Worm (Caenorhabditis elegans) whole organism, L3 larva: ENCODE results near the gene T05H4.11.

Experiments used
- aly-2 ChIP-seq: fragments of 150-350 bp; optimal IDR thresholded peaks from 2 replicates; lab custom pipeline; 2014; ENCODE audit warnings: missing biosample characterization, missing genetic modification characterization
- ama-1 ChIP-seq: fragments of 150-350 bp; optimal IDR thresholded peaks from 2 replicates; lab custom pipeline; 2018
- ceh-28 ChIP-seq: fragments of 150-350 bp; optimal IDR thresholded peaks from 2 replicates; lab custom pipeline; 2014; ENCODE audit warnings: missing biosample characterization, missing genetic modification reagents, missing genetic modification characterization
- ceh-82 ChIP-seq: fragments of 150-350 bp; optimal IDR thresholded peaks from 2 replicates; lab custom pipeline; 2014; ENCODE audit warnings: missing biosample characterization, missing genetic modification characterization
- ceh-9 ChIP-seq: sonication (generic microtip); optimal IDR thresholded peaks from 2 replicates; lab custom pipeline; 2018; ENCODE audit warnings: missing biosample characterization, missing genetic modification characterization
- daf-12 ChIP-seq: fragments of 150-350 bp; optimal IDR thresholded peaks from 2 replicates; lab custom pipeline; 2014; ENCODE audit warnings: missing biosample characterization, missing genetic modification reagents, missing genetic modification characterization
- egl-27 ChIP-seq: sonication (generic microtip); optimal IDR thresholded peaks from 4 replicates; lab custom pipeline; 2017; ENCODE audit warnings: missing biosample characterization, missing genetic modification reagents, missing genetic modification characterization
- elt-1 ChIP-seq: fragments of 150-350 bp; optimal IDR thresholded peaks from 2 replicates; lab custom pipeline; 2014; ENCODE audit warnings: missing biosample characterization, missing genetic modification characterization
- elt-2 ChIP-seq: sonication (generic microtip); optimal IDR thresholded peaks from 2 replicates; lab custom pipeline; 2016; ENCODE audit warnings: missing genetic modification reagents, mild to moderate bottlenecking, missing genetic modification characterization, missing compliant biosample characterization
- eor-1 ChIP-seq, 2 experiments: fragments of 150-350 bp; optimal IDR thresholded peaks; 2 replicates each; lab custom pipeline; 2014 to 2018; ENCODE audit warnings: missing biosample characterization in 2 of 2, missing genetic modification characterization in 2 of 2
- fkh-10 ChIP-seq: sonication (generic microtip); optimal IDR thresholded peaks from 2 replicates; lab custom pipeline; 2017; ENCODE audit warnings: missing biosample characterization, missing genetic modification reagents, missing genetic modification characterization
- fkh-2 ChIP-seq: fragments of 150-350 bp; optimal IDR thresholded peaks from 2 replicates; lab custom pipeline; 2014; ENCODE audit warnings: missing biosample characterization, missing genetic modification reagents, missing genetic modification characterization
- fos-1 ChIP-seq: fragments of 150-350 bp; optimal IDR thresholded peaks from 2 replicates; lab custom pipeline; 2014; ENCODE audit warnings: missing biosample characterization, missing genetic modification characterization
- jun-1 ChIP-seq: fragments of 150-350 bp; optimal IDR thresholded peaks from 2 replicates; lab custom pipeline; 2014; ENCODE audit warnings: missing biosample characterization, missing genetic modification reagents, missing genetic modification characterization
- lin-39 ChIP-seq: fragments of 150-350 bp; optimal IDR thresholded peaks from 2 replicates; lab custom pipeline; 2018; ENCODE audit warnings: missing biosample characterization, missing genetic modification reagents, missing genetic modification characterization
- lsy-12 ChIP-seq: sonication (generic microtip); optimal IDR thresholded peaks from 2 replicates; lab custom pipeline; 2016; ENCODE audit warnings: mild to moderate bottlenecking, missing genetic modification characterization, missing compliant biosample characterization
- mml-1 ChIP-seq: fragments of 150-350 bp; sonication (generic microtip); optimal IDR thresholded peaks from 3 replicates; lab custom pipeline; 2014; ENCODE audit warnings: missing biosample characterization, missing genetic modification characterization
- nfya-1 ChIP-seq: sonication (generic microtip); optimal IDR thresholded peaks from 2 replicates; lab custom pipeline; 2017; ENCODE audit warnings: missing genetic modification characterization, mild to moderate bottlenecking, missing compliant biosample characterization, antibody characterized with exemption, moderate library complexity; ENCODE audit not compliant: insufficient read depth
- nhr-11 ChIP-seq: fragments of 150-350 bp; optimal IDR thresholded peaks from 2 replicates; lab custom pipeline; 2014; ENCODE audit warnings: missing biosample characterization, missing genetic modification characterization
- nhr-12 ChIP-seq: fragments of 150-350 bp; optimal IDR thresholded peaks from 2 replicates; lab custom pipeline; 2014; ENCODE audit warnings: missing biosample characterization, missing genetic modification characterization
- nhr-23 ChIP-seq: fragments of 150-350 bp; optimal IDR thresholded peaks from 2 replicates; lab custom pipeline; 2014; ENCODE audit warnings: missing biosample characterization, missing genetic modification reagents, missing genetic modification characterization
- nhr-237 ChIP-seq: fragments of 150-350 bp; optimal IDR thresholded peaks from 2 replicates; lab custom pipeline; 2014; ENCODE audit warnings: missing biosample characterization, missing genetic modification characterization
- nhr-25 ChIP-seq: sonication (generic microtip); optimal IDR thresholded peaks from 2 replicates; lab custom pipeline; 2017; ENCODE audit warnings: missing biosample characterization, missing genetic modification characterization
- nhr-28 ChIP-seq: fragments of 150-350 bp; optimal IDR thresholded peaks from 2 replicates; lab custom pipeline; 2014; ENCODE audit warnings: missing biosample characterization, missing genetic modification characterization
- nhr-43 ChIP-seq: sonication (generic microtip); optimal IDR thresholded peaks from 2 replicates; lab custom pipeline; 2016; ENCODE audit warnings: mild to moderate bottlenecking, missing genetic modification characterization, missing compliant biosample characterization; ENCODE audit not compliant: poor library complexity, severe bottlenecking
- nhr-67 ChIP-seq: fragments of 150-350 bp; optimal IDR thresholded peaks from 2 replicates; lab custom pipeline; 2014; ENCODE audit warnings: missing biosample characterization, missing genetic modification characterization
- nhr-76 ChIP-seq: fragments of 150-350 bp; sonication (generic microtip); optimal IDR thresholded peaks from 5 replicates; lab custom pipeline; 2014; ENCODE audit warnings: missing biosample characterization, missing genetic modification characterization
- nhr-77 ChIP-seq: fragments of 150-350 bp; optimal IDR thresholded peaks from 2 replicates; lab custom pipeline; 2014; ENCODE audit warnings: missing biosample characterization, missing genetic modification characterization
- pha-4 ChIP-seq: fragments of 150-350 bp; optimal IDR thresholded peaks from 2 replicates; lab custom pipeline; 2014; ENCODE audit warnings: missing biosample characterization, missing genetic modification reagents, missing genetic modification characterization
- pqm-1 ChIP-seq: fragments of 150-350 bp; optimal IDR thresholded peaks from 2 replicates; lab custom pipeline; 2017; ENCODE audit warnings: missing biosample characterization, missing genetic modification characterization, inconsistent platforms
- sea-2 ChIP-seq: fragments of 150-350 bp; sonication (generic microtip); optimal IDR thresholded peaks from 4 replicates; lab custom pipeline; 2014; ENCODE audit warnings: missing biosample characterization, missing genetic modification reagents, missing genetic modification characterization
- snpc-4 ChIP-seq: fragments of 150-350 bp; optimal IDR thresholded peaks from 2 replicates; lab custom pipeline; 2014; ENCODE audit warnings: missing biosample characterization, missing genetic modification characterization
- unc-39 ChIP-seq: sonication (generic microtip); optimal IDR thresholded peaks from 4 replicates; lab custom pipeline; 2017; ENCODE audit warnings: missing biosample characterization, missing genetic modification characterization
- unc-62 ChIP-seq: fragments of 150-350 bp; sonication (generic microtip); optimal IDR thresholded peaks from 4 replicates; lab custom pipeline; 2014; ENCODE audit warnings: missing biosample characterization, missing genetic modification reagents, missing genetic modification characterization
- zag-1 ChIP-seq: fragments of 150-350 bp; optimal IDR thresholded peaks from 2 replicates; lab custom pipeline; 2014; ENCODE audit warnings: missing biosample characterization, missing genetic modification characterization
- ztf-11 ChIP-seq: fragments of 150-350 bp; optimal IDR thresholded peaks from 2 replicates; lab custom pipeline; 2014; ENCODE audit warnings: missing biosample characterization, missing genetic modification characterization
- ztf-4 ChIP-seq: fragments of 150-350 bp; optimal IDR thresholded peaks from 2 replicates; lab custom pipeline; 2014; ENCODE audit warnings: missing biosample characterization, missing genetic modification characterization

Gene T05H4.11

ce11 chrV:6408733-6409227 lies 17.3 kb downstream of the T05H4.11 start, which contains the start of gene bcf-1:
bcf-1 (minus strand) TSS chrV:6408783.
- TF ChIP-seq nhr-11 = no peak
- TF ChIP-seq pqm-1 (tag; lab: Kevin White, UChicago) = peak; percentile 3
- no peak for TF ChIP-seq nhr-77 (tag; lab: Kevin White, UChicago)
- no peak for TF ChIP-seq nhr-67
- TF ChIP-seq aly-2 (tag; lab: Kevin White, UChicago) = no peak
- no peak for TF ChIP-seq zag-1 (tag; lab: Kevin White, UChicago)
- no peak for TF ChIP-seq nhr-25 (tag; lab: Kevin White, UChicago)
- no peak for TF ChIP-seq ceh-9
- TF ChIP-seq nfya-1 (tag; lab: Kevin White, UChicago) = peak; percentile 21
- no peak for TF ChIP-seq snpc-4 (tag; lab: Kevin White, UChicago)
- peak; percentile 63 for TF ChIP-seq elt-2
- no peak for TF ChIP-seq fkh-2 (tag; lab: Kevin White, UChicago)
- TF ChIP-seq ztf-11 = no peak
- no peak for TF ChIP-seq ceh-82 (tag; lab: Kevin White, UChicago)
- no peak for TF ChIP-seq nhr-237 (tag; lab: Kevin White, UChicago)
- no peak for TF ChIP-seq ama-1 (lab: Kevin White, UChicago)
- TF ChIP-seq fos-1 (tag; lab: Kevin White, UChicago) = no peak
- TF ChIP-seq nhr-23 (tag; lab: Kevin White, UChicago) = no peak
- no peak for TF ChIP-seq daf-12 (tag; lab: Kevin White, UChicago)
- TF ChIP-seq egl-27 (tag; lab: Kevin White, UChicago) = no peak
- no peak for TF ChIP-seq lsy-12

- TF ChIP-seq fkh-2 (tag; lab: Kevin White, UChicago) (no peak), pqm-1 (tag; lab: Kevin White, UChicago) (peak; percentile 93), nhr-237 (tag; lab: Kevin White, UChicago) (no peak), nhr-77 (tag; lab: Kevin White, UChicago) (no peak), nhr-25 (tag; lab: Kevin White, UChicago) (no peak), ztf-11 (no peak), egl-27 (tag; lab: Kevin White, UChicago) (no peak), jun-1 (tag; lab: Kevin White, UChicago) (peak; percentile 42), snpc-4 (tag; lab: Kevin White, UChicago) (no peak), nhr-23 (tag; lab: Kevin White, UChicago) (no peak), daf-12 (tag; lab: Kevin White, UChicago) (no peak), pha-4 (tag; lab: Kevin White, UChicago) (peak; percentile 34), elt-2 (peak; percentile 92), ceh-28 (no peak), unc-39 (no peak), aly-2 (tag; lab: Kevin White, UChicago) (no peak)
These were observed 18.5 kb downstream of the T05H4.11 start for ce11 chrV:6407587-6407986.

- no peak for TF ChIP-seq nhr-76 (tag; lab: Kevin White, UChicago)
- TF ChIP-seq fkh-10 (GFP tag; lab: Kevin White, UChicago) = no peak
- peak; percentile 7 for TF ChIP-seq pqm-1 (tag; lab: Kevin White, UChicago)
- TF ChIP-seq fos-1 (tag; lab: Kevin White, UChicago) = no peak
- no peak for TF ChIP-seq ama-1 (lab: Kevin White, UChicago)
- no peak for TF ChIP-seq nhr-12 (tag; lab: Kevin White, UChicago)
- peak; percentile 74 for TF ChIP-seq aly-2 (tag; lab: Kevin White, UChicago)
- TF ChIP-seq sea-2 = no peak
- no peak for TF ChIP-seq elt-1 (tag; lab: Kevin White, UChicago)
- no peak for TF ChIP-seq nhr-67
These were observed 25.0 kb downstream of the T05H4.11 start for ce11 chrV:6400950-6401551.

ce11 chrV:6400528-6400927 lies 25.5 kb downstream of the T05H4.11 start:
- no peak for TF ChIP-seq eor-1 (tag; optimal IDR thresholded peaks at IDR 0.05; lab: Kevin White, UChicago)
- TF ChIP-seq elt-2 = peak; percentile 69
- TF ChIP-seq pha-4 (tag; lab: Kevin White, UChicago) = peak; percentile 15

ce11 chrV:6399831-6400230 lies 26.2 kb downstream of the T05H4.11 start, which contains the start of gene gfi-1:
gfi-1 (minus strand) TSS chrV:6399931.
- TF ChIP-seq mml-1 (tag; lab: Kevin White, UChicago) (no peak), unc-39 (no peak), ceh-28 (no peak), nhr-43 (tag; lab: Kevin White, UChicago) (no peak), nhr-77 (tag; lab: Kevin White, UChicago) (no peak), ztf-4 (tag; lab: Kevin White, UChicago) (no peak), unc-62 (GFP tag; lab: Kevin White, UChicago) (no peak), lin-39 (tag; lab: Kevin White, UChicago) (no peak), nhr-76 (tag; lab: Kevin White, UChicago) (no peak), zag-1 (tag; lab: Kevin White, UChicago) (no peak), nhr-28 (tag; lab: Kevin White, UChicago) (no peak), sea-2 (no peak), nfya-1 (tag; lab: Kevin White, UChicago) (no peak)
